Worm (Caenorhabditis elegans) whole organism, L2 larva: ENCODE measurements around the gene F38B7.3.

Experiments
- C34F6.9 ChIP-seq: fragments of 150-350 bp; optimal IDR thresholded peaks from 2 replicates; lab custom pipeline; 2014; ENCODE audit warnings: missing biosample characterization, missing genetic modification characterization
- F13H6.1 ChIP-seq: sonication (generic microtip); optimal IDR thresholded peaks from 2 replicates; lab custom pipeline; 2016; ENCODE audit warnings: missing genetic modification characterization, missing compliant biosample characterization
- Y55F3AM.14 ChIP-seq: fragments of 200-800 bp; sonication (Bioruptor generic); optimal IDR thresholded peaks from 2 replicates; lab custom pipeline; 2018; ENCODE audit warnings: mild to moderate bottlenecking, missing genetic modification characterization, missing compliant biosample characterization
- ZK546.5 ChIP-seq: sonication (generic microtip); optimal IDR thresholded peaks from 2 replicates; lab custom pipeline; 2017; ENCODE audit warnings: missing biosample characterization, missing genetic modification characterization
- blmp-1 ChIP-seq: sonication (generic microtip); optimal IDR thresholded peaks from 2 replicates; lab custom pipeline; 2017; ENCODE audit warnings: missing genetic modification characterization, mild to moderate bottlenecking, missing compliant biosample characterization, antibody characterized with exemption, moderate library complexity; ENCODE audit not compliant: insufficient read depth
- ceh-16 ChIP-seq: fragments of 150-350 bp; optimal IDR thresholded peaks from 2 replicates; lab custom pipeline; 2014; ENCODE audit warnings: missing biosample characterization, missing genetic modification characterization
- ceh-82 ChIP-seq: fragments of 150-350 bp; optimal IDR thresholded peaks from 2 replicates; lab custom pipeline; 2014; ENCODE audit warnings: missing biosample characterization, missing genetic modification characterization
- crh-2 ChIP-seq: sonication (generic microtip); optimal IDR thresholded peaks from 2 replicates; lab custom pipeline; 2017; ENCODE audit warnings: missing biosample characterization, missing genetic modification characterization
- dmd-4 ChIP-seq: sonication (generic microtip); optimal IDR thresholded peaks from 2 replicates; lab custom pipeline; 2017; ENCODE audit warnings: missing biosample characterization, missing genetic modification characterization
- egl-27 ChIP-seq: sonication (generic microtip); optimal IDR thresholded peaks from 3 replicates; lab custom pipeline; 2017; ENCODE audit warnings: missing biosample characterization, missing genetic modification reagents, missing genetic modification characterization
- elt-1 ChIP-seq: fragments of 150-350 bp; optimal IDR thresholded peaks from 2 replicates; lab custom pipeline; 2014; ENCODE audit warnings: missing biosample characterization, missing genetic modification characterization
- elt-3 ChIP-seq: sonication (generic microtip); optimal IDR thresholded peaks from 2 replicates; lab custom pipeline; 2017; ENCODE audit warnings: missing biosample characterization, missing genetic modification characterization
- fos-1 ChIP-seq: fragments of 150-350 bp; optimal IDR thresholded peaks from 2 replicates; lab custom pipeline; 2014; ENCODE audit warnings: missing biosample characterization, missing genetic modification characterization
- gmeb-1 ChIP-seq: fragments of 150-350 bp; optimal IDR thresholded peaks from 2 replicates; lab custom pipeline; 2014; ENCODE audit warnings: missing biosample characterization, missing genetic modification characterization
- lin-11 ChIP-seq: fragments of 150-350 bp; sonication (generic microtip); optimal IDR thresholded peaks from 2 replicates; lab custom pipeline; 2014; ENCODE audit warnings: missing biosample characterization, missing genetic modification characterization, inconsistent platforms, mixed read lengths
- lin-39 ChIP-seq: fragments of 150-350 bp; optimal IDR thresholded peaks from 2 replicates; lab custom pipeline; 2014; ENCODE audit warnings: missing biosample characterization, missing genetic modification reagents, missing genetic modification characterization
- lsy-2 ChIP-seq, 2 experiments: fragments of 150-350 bp in 1 of 2; sonication (generic microtip) in 1 of 2; optimal IDR thresholded peaks; 2 replicates each; lab custom pipeline; 2014 to 2017; ENCODE audit warnings: missing biosample characterization in 2 of 2, missing genetic modification characterization in 2 of 2
- mab-5 ChIP-seq: fragments of 150-350 bp; optimal IDR thresholded peaks from 2 replicates; lab custom pipeline; 2014; ENCODE audit warnings: missing biosample characterization, missing genetic modification characterization
- mdl-1 ChIP-seq, 2 experiments: fragments of 150-350 bp in 1 of 2; sonication (generic microtip) in 1 of 2; optimal IDR thresholded peaks; 2 replicates each; lab custom pipeline; 2017; ENCODE audit warnings: missing biosample characterization in 2 of 2, missing genetic modification characterization in 2 of 2
- nhr-10 ChIP-seq: sonication (generic microtip); optimal IDR thresholded peaks from 2 replicates; lab custom pipeline; 2017; ENCODE audit warnings: missing biosample characterization, missing genetic modification characterization
- nhr-129 ChIP-seq: fragments of 150-350 bp; optimal IDR thresholded peaks from 2 replicates; lab custom pipeline; 2014; ENCODE audit warnings: missing biosample characterization, missing genetic modification characterization
- nhr-21 ChIP-seq: fragments of 150-350 bp; optimal IDR thresholded peaks from 2 replicates; lab custom pipeline; 2014; ENCODE audit warnings: missing biosample characterization, missing genetic modification characterization
- nhr-23 ChIP-seq: fragments of 150-350 bp; optimal IDR thresholded peaks from 2 replicates; lab custom pipeline; 2014; ENCODE audit warnings: missing biosample characterization, missing genetic modification reagents, missing genetic modification characterization
- nhr-237 ChIP-seq: fragments of 150-350 bp; optimal IDR thresholded peaks from 2 replicates; lab custom pipeline; 2014; ENCODE audit warnings: missing biosample characterization, missing genetic modification characterization
- nhr-25 ChIP-seq: fragments of 150-350 bp; sonication (generic microtip); optimal IDR thresholded peaks from 3 replicates; lab custom pipeline; 2014; ENCODE audit warnings: missing biosample characterization, missing genetic modification characterization
- nhr-77 ChIP-seq: fragments of 150-350 bp; optimal IDR thresholded peaks from 2 replicates; lab custom pipeline; 2014; ENCODE audit warnings: missing biosample characterization, missing genetic modification characterization
- peb-1 ChIP-seq: fragments of 150-350 bp; optimal IDR thresholded peaks from 2 replicates; lab custom pipeline; 2014; ENCODE audit warnings: missing biosample characterization, missing genetic modification characterization
- sem-4 ChIP-seq: fragments of 150-350 bp; optimal IDR thresholded peaks from 2 replicates; lab custom pipeline; 2014; ENCODE audit warnings: missing biosample characterization, missing genetic modification reagents, missing genetic modification characterization
- sma-3 ChIP-seq: sonication (generic microtip); optimal IDR thresholded peaks from 2 replicates; lab custom pipeline; 2016; ENCODE audit warnings: missing genetic modification reagents, missing genetic modification characterization, missing compliant biosample characterization
- sma-9 ChIP-seq, 2 experiments: fragments of 150-350 bp in 1 of 2; sonication (generic microtip) in 1 of 2; optimal IDR thresholded peaks; 2 replicates each; lab custom pipeline; 2014 to 2016; ENCODE audit warnings: missing genetic modification characterization in 2 of 2, mild to moderate bottlenecking in 1 of 2, missing biosample characterization in 1 of 2, missing compliant biosample characterization in 1 of 2, missing genetic modification reagents in 1 of 2, moderate library complexity in 1 of 2
- snpc-4 ChIP-seq: fragments of 150-350 bp; optimal IDR thresholded peaks from 2 replicates; lab custom pipeline; 2014; ENCODE audit warnings: missing biosample characterization, missing genetic modification characterization
- unc-39 ChIP-seq: fragments of 150-350 bp; optimal IDR thresholded peaks from 2 replicates; lab custom pipeline; 2014; ENCODE audit warnings: missing biosample characterization, missing genetic modification characterization
- unc-55 ChIP-seq: fragments of 150-350 bp; sonication (generic microtip); optimal IDR thresholded peaks from 3 replicates; lab custom pipeline; 2014; ENCODE audit warnings: missing biosample characterization, missing genetic modification reagents, missing genetic modification characterization
- unc-62 ChIP-seq: fragments of 150-350 bp; optimal IDR thresholded peaks from 2 replicates; lab custom pipeline; 2014; ENCODE audit warnings: missing biosample characterization, missing genetic modification reagents, missing genetic modification characterization
- ztf-1 ChIP-seq: fragments of 200-800 bp; sonication (Bioruptor generic); conservative IDR thresholded peaks from 2 replicates; pipeline ENCODE4 v1.3.6; 2022; ENCODE audit warnings: missing genetic modification characterization, missing compliant biosample characterization

The F38B7.3 gene

DNA sequence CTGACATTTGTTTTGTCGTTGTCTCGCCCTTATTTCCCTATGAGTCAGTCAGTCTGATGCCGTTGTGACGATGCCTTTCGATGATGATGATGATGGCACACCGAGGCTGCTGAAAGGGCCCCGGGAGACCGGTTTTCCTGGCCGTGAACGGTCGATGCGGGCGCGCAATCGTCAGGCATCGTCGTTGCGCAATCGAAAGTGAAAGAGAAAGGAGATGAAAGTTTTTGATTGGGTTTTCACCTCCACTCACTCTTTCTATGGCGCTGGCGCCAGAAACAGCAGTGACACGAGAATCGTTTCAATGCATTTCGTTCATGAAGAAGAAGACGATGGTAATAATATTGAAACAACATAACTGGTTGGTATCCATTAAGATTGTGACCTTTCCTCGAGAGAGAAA lies 15.9 kb upstream of the F38B7.3 start (continued):
- TF ChIP-seq crh-2 (no peak), fos-1 (tag; lab: Kevin White, UChicago) (peak; percentile 33), peb-1 (no peak), dmd-4 (tag; lab: Kevin White, UChicago) (no peak), lin-11 (tag; lab: Kevin White, UChicago) (no peak), sem-4 (tag; lab: Kevin White, UChicago) (peak; percentile 80), lsy-2 (tag; optimal IDR thresholded peaks at IDR 0.05; lab: Kevin White, UChicago) (no peak), elt-1 (no peak)

DNA sequence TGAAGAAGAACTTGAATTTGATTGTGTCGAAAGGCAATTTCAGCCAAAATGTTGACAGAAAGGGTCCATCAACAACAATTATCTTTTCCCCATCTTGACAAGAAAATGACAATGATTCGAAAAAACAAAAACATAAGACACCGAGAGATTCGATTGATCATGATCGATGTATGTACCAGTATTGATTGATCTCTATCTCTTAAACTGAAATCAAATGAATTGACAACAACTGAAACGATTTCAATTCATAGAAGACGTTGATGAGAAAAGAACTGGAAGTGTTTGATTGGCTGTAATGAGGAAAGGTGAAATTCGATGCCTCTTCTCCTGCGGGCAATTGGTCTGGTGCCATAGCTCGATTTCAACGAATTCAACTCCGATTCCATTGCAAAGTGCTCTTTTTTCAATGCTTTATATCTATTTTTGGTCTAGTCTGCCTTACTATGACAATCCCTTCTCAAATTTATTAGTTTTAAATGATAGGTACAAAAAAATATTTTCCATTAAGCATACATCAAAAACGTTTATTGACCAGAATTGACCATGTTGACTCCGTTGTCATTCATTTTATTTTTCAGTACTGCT lies 15.4 kb upstream of the F38B7.3 start:
- TF ChIP-seq unc-39 (tag; lab: Kevin White, UChicago) = no peak
- no peak for TF ChIP-seq unc-62 (GFP tag; lab: Kevin White, UChicago)
- no peak for TF ChIP-seq unc-55 (GFP tag; lab: Kevin White, UChicago)

DNA sequence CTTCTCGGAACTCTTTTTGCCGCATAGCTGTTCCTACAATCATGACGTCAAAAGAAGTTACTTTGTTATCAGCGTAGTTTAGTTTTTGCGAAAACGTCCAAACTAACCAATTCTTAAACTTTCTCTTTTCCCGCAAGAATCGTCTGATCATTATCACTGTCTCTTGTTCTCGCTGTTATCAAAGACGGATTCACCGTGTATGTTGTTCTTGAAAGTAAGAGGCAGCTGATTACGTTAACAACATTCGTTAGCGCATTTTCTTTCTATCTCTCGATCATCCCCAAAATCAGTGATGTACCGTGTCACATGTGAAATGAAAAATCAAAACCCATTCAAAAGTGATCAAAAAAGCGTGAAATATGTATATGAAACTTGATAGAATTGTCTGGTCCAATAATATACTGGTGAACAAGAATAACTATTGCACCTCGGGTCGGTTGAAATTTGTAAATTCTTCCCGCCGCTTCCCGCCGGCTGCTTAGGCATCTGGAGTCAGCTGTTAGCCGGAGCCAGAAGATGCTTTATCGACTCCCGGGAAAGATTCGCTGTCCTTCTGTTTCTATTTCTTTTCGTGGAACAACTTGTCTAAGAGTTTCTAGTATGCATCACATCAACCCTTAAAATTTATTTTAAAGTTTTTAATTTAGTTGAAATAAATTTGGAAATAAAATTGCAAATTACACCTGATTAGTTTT lies 14.3 kb upstream of the F38B7.3 start:
- peak; percentile 7 for TF ChIP-seq F13H6.1
- peak; percentile 87 for TF ChIP-seq sma-9 (GFP tag; optimal IDR thresholded peaks at IDR 0.05; lab: Kevin White, UChicago)
- no peak for TF ChIP-seq sma-9 (tag; optimal IDR thresholded peaks at IDR 0.05; lab: Kevin White, UChicago)
- TF ChIP-seq ceh-16 = no peak
- peak; percentile 19 for TF ChIP-seq egl-27 (tag; lab: Kevin White, UChicago)
- TF ChIP-seq fos-1 (tag; lab: Kevin White, UChicago) = peak; percentile 93
- peak; percentile 50 for TF ChIP-seq nhr-25
- TF ChIP-seq blmp-1 (tag; lab: Kevin White, UChicago) = peak; percentile 96
- TF ChIP-seq lsy-2 (tag; optimal IDR thresholded peaks at IDR 0.05; lab: Kevin White, UChicago) = peak in 1 of 2 experiments; percentile 29
- peak; percentile 65 for TF ChIP-seq gmeb-1 (tag; lab: Kevin White, UChicago)
- peak; percentile 60 for TF ChIP-seq crh-2
- peak; percentile 58 for TF ChIP-seq nhr-129
- TF ChIP-seq mdl-1 (tag; optimal IDR thresholded peaks at IDR 0.05; lab: Kevin White, UChicago) = no peak
- peak; percentile 43 for TF ChIP-seq sma-3 (GFP tag; lab: Kevin White, UChicago)
- TF ChIP-seq elt-3 (tag; lab: Kevin White, UChicago) = no peak
- peak; percentile 56 for TF ChIP-seq nhr-21 (tag; lab: Kevin White, UChicago)

DNA sequence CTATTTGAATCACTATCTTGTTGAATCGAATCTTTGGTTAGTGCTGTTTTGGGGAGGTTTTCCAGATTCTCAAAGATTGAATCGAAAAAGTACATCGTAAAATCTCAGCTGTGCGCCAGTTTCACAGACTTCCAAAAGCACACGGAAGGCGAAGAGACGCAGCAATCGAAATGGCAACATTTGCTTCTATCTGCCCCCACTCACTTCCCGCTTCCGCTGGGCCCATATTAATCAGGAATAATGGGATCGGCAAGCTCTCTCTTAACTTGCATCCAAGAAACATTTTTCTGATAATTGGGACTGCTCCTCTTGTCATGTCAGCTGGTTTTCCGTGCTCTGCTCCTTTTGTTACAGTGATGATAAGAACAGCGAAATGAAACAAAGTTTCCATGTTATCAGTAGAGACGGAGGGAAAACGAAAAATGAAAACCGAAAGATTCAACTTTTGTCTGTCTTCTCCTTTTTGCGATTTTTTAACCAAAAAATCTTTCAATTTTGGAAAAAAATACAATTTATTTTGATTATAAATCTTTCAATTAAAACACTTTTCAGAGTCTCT lies 13.3 kb upstream of the F38B7.3 start:
- no peak for TF ChIP-seq ztf-1 (GFP tag; lab: Robert Waterston, UW)
- TF ChIP-seq unc-39 (tag; lab: Kevin White, UChicago) = no peak
- TF ChIP-seq fos-1 (tag; lab: Kevin White, UChicago) = peak; percentile 70
- no peak for TF ChIP-seq nhr-77 (tag; lab: Kevin White, UChicago)
- no peak for TF ChIP-seq nhr-23 (tag; lab: Kevin White, UChicago)
- peak; percentile 64 for TF ChIP-seq F13H6.1
- no peak for TF ChIP-seq nhr-10 (tag; lab: Kevin White, UChicago)
- TF ChIP-seq Y55F3AM.14 (GFP tag; lab: Kevin White, UChicago) = no peak
- TF ChIP-seq nhr-21 (tag; lab: Kevin White, UChicago) = no peak
- TF ChIP-seq nhr-25 = no peak
- TF ChIP-seq nhr-237 = no peak
- TF ChIP-seq ZK546.5 (tag; lab: Kevin White, UChicago) = no peak
- TF ChIP-seq egl-27 (tag; lab: Kevin White, UChicago) = no peak
- TF ChIP-seq sem-4 (tag; lab: Kevin White, UChicago) = peak; percentile 16
- no peak for TF ChIP-seq elt-1
- peak in 1 of 2 experiments; percentile 27 for TF ChIP-seq lsy-2 (tag; optimal IDR thresholded peaks at IDR 0.05; lab: Kevin White, UChicago)
- peak; percentile 19 for TF ChIP-seq mab-5 (tag; lab: Kevin White, UChicago)
- TF ChIP-seq ceh-82 = no peak
- TF ChIP-seq blmp-1 (tag; lab: Kevin White, UChicago) = no peak
- no peak for TF ChIP-seq snpc-4
- peak; percentile 68 for TF ChIP-seq sma-9 (GFP tag; optimal IDR thresholded peaks at IDR 0.05; lab: Kevin White, UChicago)
- no peak for TF ChIP-seq sma-9 (tag; optimal IDR thresholded peaks at IDR 0.05; lab: Kevin White, UChicago)
- peak; percentile 38 for TF ChIP-seq nhr-129
- TF ChIP-seq sma-3 (GFP tag; lab: Kevin White, UChicago) = no peak
- no peak for TF ChIP-seq lin-39
- TF ChIP-seq crh-2 = peak; percentile 60
- TF ChIP-seq unc-62 (GFP tag; lab: Kevin White, UChicago) = no peak
- no peak for TF ChIP-seq ceh-16
- no peak for TF ChIP-seq mdl-1 (tag; optimal IDR thresholded peaks at IDR 0.05; lab: Kevin White, UChicago)
- TF ChIP-seq C34F6.9 = peak; percentile 26
- TF ChIP-seq, all 48 proteins: peak for 9
